Worm (Caenorhabditis elegans): ENCODE data around the gene tax-6.

DNA sequence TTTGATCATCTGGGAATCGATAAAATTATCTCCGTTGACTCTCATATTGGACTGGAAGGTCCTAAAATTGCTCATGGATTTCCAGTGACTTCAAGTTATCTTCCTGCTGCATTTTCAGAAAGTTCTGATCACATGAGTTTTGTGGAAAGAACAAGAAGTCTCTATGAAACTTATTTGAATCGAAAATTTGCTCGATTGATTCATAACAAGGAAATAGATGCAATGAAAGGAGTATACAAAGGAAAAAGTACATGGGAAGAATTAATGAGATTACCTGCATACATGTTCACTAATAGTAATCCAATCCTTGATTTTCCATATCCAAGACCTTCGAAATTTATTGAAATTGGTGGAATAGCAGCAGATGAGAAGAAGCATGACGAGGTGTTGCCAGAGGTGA lies 35.6 kb downstream of the tax-6 start:
- no peak for TF ChIP-seq hnd-1 (tag; optimal IDR thresholded peaks at IDR 0.05)
- no peak for TF ChIP-seq hmg-4 (GFP tag; optimal IDR thresholded peaks at IDR 0.05)
- TF ChIP-seq ama-1 (optimal IDR thresholded peaks at IDR 0.05), result no peak
- no peak for TF ChIP-seq sea-1 (GFP tag; conservative IDR thresholded peaks at IDR 0.05)
- TF ChIP-seq ceh-13 (GFP tag; optimal IDR thresholded peaks at IDR 0.05), result no peak
- TF ChIP-seq tra-4 (tag; optimal IDR thresholded peaks at IDR 0.05), result no peak
- no peak for TF ChIP-seq aly-1 (tag; optimal IDR thresholded peaks at IDR 0.05)
- no peak for TF ChIP-seq F13C5.2 (tag; optimal IDR thresholded peaks at IDR 0.05)
- no peak for TF ChIP-seq pes-1 (GFP tag; IDR thresholded peaks at IDR 0.05)
- no peak for TF ChIP-seq hmbx-1 (tag; optimal IDR thresholded peaks at IDR 0.05)
- TF ChIP-seq ceh-36 (tag; optimal IDR thresholded peaks at IDR 0.05), result no peak

Measured in whole organism, early embryonic.